Worm (Caenorhabditis elegans) whole organism, young adult: Measurements from ENCODE around the gene Y57A10A.8.
"Not testable (repeated sequence)": the region's sequence is repeated elsewhere in the genome, so short reads cannot be mapped to it uniquely, and the experiment has no call there.

Experiments
- B0261.1 ChIP-seq: sonication (generic microtip); optimal IDR thresholded peaks from 2 replicates; lab custom pipeline; 2016; ENCODE audit warnings: mild to moderate bottlenecking, missing genetic modification characterization, moderate library complexity, missing compliant biosample characterization
- B0336.3 ChIP-seq: fragments of 200-800 bp; sonication (Bioruptor generic); IDR thresholded peaks from 2 replicates; pipeline ENCODE4 v1.3.6; 2022; ENCODE audit warnings: missing genetic modification characterization, missing compliant biosample characterization
- F33H1.4 ChIP-seq: fragments of 200-800 bp; sonication (Bioruptor generic); IDR thresholded peaks from 2 replicates; pipeline ENCODE4 v1.3.6; 2022; ENCODE audit warnings: missing genetic modification reagents, missing genetic modification characterization, missing compliant biosample characterization
- F57C9.4 ChIP-seq: sonication (generic microtip); optimal IDR thresholded peaks from 2 replicates; lab custom pipeline; 2017; ENCODE audit warnings: mild to moderate bottlenecking, missing genetic modification characterization, missing compliant biosample characterization
- T26A5.8 ChIP-seq: sonication (generic microtip); optimal IDR thresholded peaks from 2 replicates; lab custom pipeline; 2016; ENCODE audit warnings: missing genetic modification characterization, missing compliant biosample characterization
- Y53F4B.3 ChIP-seq: fragments of 200-800 bp; sonication (Bioruptor generic); IDR thresholded peaks from 2 replicates; pipeline ENCODE4 v1.3.6; 2022; ENCODE audit warnings: missing genetic modification reagents, missing genetic modification characterization, missing compliant biosample characterization
- Y79H2A.3 ChIP-seq: fragments of 200-800 bp; sonication (Bioruptor generic); conservative IDR thresholded peaks from 2 replicates; pipeline ENCODE4 v1.3.6; 2022; ENCODE audit warnings: missing genetic modification reagents, missing genetic modification characterization, missing compliant biosample characterization
- atf-7 ChIP-seq: sonication (generic microtip); optimal IDR thresholded peaks from 2 replicates; lab custom pipeline; 2017; ENCODE audit warnings: mild to moderate bottlenecking, missing genetic modification characterization, missing compliant biosample characterization
- bed-2 ChIP-seq: fragments of 200-800 bp; sonication (Bioruptor generic); IDR thresholded peaks from 2 replicates; pipeline ENCODE4 v1.3.6; 2022; ENCODE audit warnings: missing genetic modification reagents, missing genetic modification characterization, missing compliant biosample characterization
- ceh-100 ChIP-seq: fragments of 200-800 bp; sonication (Bioruptor generic); IDR thresholded peaks from 2 replicates; pipeline ENCODE4 v1.3.6; 2022; ENCODE audit warnings: missing genetic modification reagents, missing genetic modification characterization, missing compliant biosample characterization
- ceh-27 ChIP-seq: fragments of 200-800 bp; sonication (Bioruptor generic); optimal IDR thresholded peaks from 2 replicates; lab custom pipeline; 2018; ENCODE audit warnings: mild to moderate bottlenecking, missing genetic modification characterization, moderate library complexity, missing compliant biosample characterization
- ceh-40 ChIP-seq: fragments of 200-800 bp; sonication (Bioruptor generic); IDR thresholded peaks from 2 replicates; pipeline ENCODE4 v1.3.6; 2022; ENCODE audit warnings: missing genetic modification characterization, missing compliant biosample characterization
- ceh-79 ChIP-seq: sonication (generic microtip); optimal IDR thresholded peaks from 2 replicates; lab custom pipeline; 2017; ENCODE audit warnings: mild to moderate bottlenecking, missing genetic modification characterization, missing compliant biosample characterization
- ceh-91 ChIP-seq: fragments of 200-800 bp; sonication (Bioruptor generic); IDR thresholded peaks from 2 replicates; pipeline ENCODE4 v1.3.6; 2022; ENCODE audit warnings: missing genetic modification reagents, missing genetic modification characterization, missing compliant biosample characterization
- dox-1 ChIP-seq: fragments of 200-800 bp; sonication (Bioruptor generic); IDR thresholded peaks from 2 replicates; pipeline ENCODE4 v1.3.6; 2022; ENCODE audit warnings: missing genetic modification reagents, missing genetic modification characterization, missing compliant biosample characterization
- dpl-1 ChIP-seq: fragments of 150-350 bp; optimal IDR thresholded peaks from 2 replicates; lab custom pipeline; 2014; ENCODE audit warnings: missing biosample characterization, missing genetic modification reagents, missing genetic modification characterization
- egl-44 ChIP-seq: fragments of 200-800 bp; sonication (Bioruptor generic); IDR thresholded peaks from 2 replicates; pipeline ENCODE4 v1.3.6; 2022; ENCODE audit warnings: missing genetic modification reagents, missing genetic modification characterization, missing compliant biosample characterization
- egrh-3 ChIP-seq: fragments of 200-800 bp; sonication (Bioruptor generic); IDR thresholded peaks from 2 replicates; pipeline ENCODE4 v1.3.6; 2022; ENCODE audit warnings: missing genetic modification reagents, missing genetic modification characterization, missing compliant biosample characterization
- hmg-1.2 ChIP-seq: fragments of 200-800 bp; sonication (Bioruptor generic); IDR thresholded peaks from 2 replicates; pipeline ENCODE4 v1.3.6; 2022; ENCODE audit warnings: missing genetic modification reagents, missing genetic modification characterization, missing compliant biosample characterization
- hsf-1 ChIP-seq: fragments of 200-800 bp; sonication (Bioruptor generic); IDR thresholded peaks from 2 replicates; pipeline ENCODE4 v1.3.6; 2022; ENCODE audit warnings: missing genetic modification reagents, missing genetic modification characterization, missing compliant biosample characterization
- lin-35 ChIP-seq, 3 experiments: fragments of 150-350 bp in 2 of 3; sonication (generic microtip) in 1 of 3; optimal IDR thresholded peaks; 2 replicates each; lab custom pipeline; 2014 to 2018; ENCODE audit warnings: missing biosample characterization in 3 of 3, missing genetic modification characterization in 3 of 3, missing genetic modification reagents in 3 of 3
- lsl-1 ChIP-seq: fragments of 200-800 bp; sonication (Bioruptor generic); optimal IDR thresholded peaks from 2 replicates; lab custom pipeline; 2018; ENCODE audit warnings: mild to moderate bottlenecking, missing genetic modification characterization, moderate library complexity, missing compliant biosample characterization
- madf-3 ChIP-seq: fragments of 200-800 bp; sonication (Bioruptor generic); IDR thresholded peaks from 2 replicates; pipeline ENCODE4 v1.3.6; 2022; ENCODE audit warnings: missing genetic modification reagents, missing genetic modification characterization, missing compliant biosample characterization
- madf-6 ChIP-seq: fragments of 200-800 bp; sonication (Bioruptor generic); IDR thresholded peaks from 2 replicates; pipeline ENCODE4 v1.3.6; 2022; ENCODE audit warnings: missing genetic modification reagents, missing genetic modification characterization, missing compliant biosample characterization
- mcd-1 ChIP-seq: fragments of 200-800 bp; sonication (Bioruptor generic); IDR thresholded peaks from 2 replicates; pipeline ENCODE4 v1.3.6; 2022; ENCODE audit warnings: missing genetic modification reagents, missing genetic modification characterization, missing compliant biosample characterization
- mel-28 ChIP-seq: sonication (generic microtip); optimal IDR thresholded peaks from 2 replicates; lab custom pipeline; 2016; ENCODE audit warnings: borderline replicate concordance, mild to moderate bottlenecking, missing genetic modification characterization, missing compliant biosample characterization
- nhr-179 ChIP-seq: sonication (generic microtip); optimal IDR thresholded peaks from 2 replicates; lab custom pipeline; 2016; ENCODE audit warnings: mild to moderate bottlenecking, missing genetic modification characterization, missing compliant biosample characterization
- nhr-80 ChIP-seq: sonication (generic microtip); optimal IDR thresholded peaks from 2 replicates; lab custom pipeline; 2016; ENCODE audit warnings: missing genetic modification characterization, missing compliant biosample characterization
- nhr-90 ChIP-seq: sonication (generic microtip); optimal IDR thresholded peaks from 2 replicates; lab custom pipeline; 2016; ENCODE audit warnings: missing genotype, mild to moderate bottlenecking, missing genetic modification characterization, missing compliant biosample characterization
- pha-4 ChIP-seq: fragments of 150-350 bp; sonication (generic microtip); optimal IDR thresholded peaks from 2 replicates; lab custom pipeline; 2014; ENCODE audit warnings: missing biosample characterization, missing genetic modification reagents, missing genetic modification characterization
- sdz-38 ChIP-seq: sonication (generic microtip); optimal IDR thresholded peaks from 2 replicates; lab custom pipeline; 2016; ENCODE audit warnings: missing genotype, missing genetic modification characterization, missing compliant biosample characterization
- sea-2 ChIP-seq: fragments of 200-800 bp; sonication (Bioruptor generic); IDR thresholded peaks from 2 replicates; pipeline ENCODE4 v1.3.6; 2022; ENCODE audit warnings: missing genetic modification characterization, missing compliant biosample characterization
- somi-1 ChIP-seq: fragments of 200-800 bp; sonication (Bioruptor generic); optimal IDR thresholded peaks from 2 replicates; lab custom pipeline; 2018; ENCODE audit warnings: mild to moderate bottlenecking, missing genetic modification characterization, missing compliant biosample characterization
- unc-130 ChIP-seq: sonication (generic microtip); optimal IDR thresholded peaks from 2 replicates; lab custom pipeline; 2016; ENCODE audit warnings: missing genetic modification reagents, missing genetic modification characterization, missing compliant biosample characterization
- unc-62 ChIP-seq: fragments of 150-350 bp; optimal IDR thresholded peaks from 2 replicates; lab custom pipeline; 2014; ENCODE audit warnings: missing biosample characterization, missing genetic modification reagents, missing genetic modification characterization
- zfh-2 ChIP-seq: fragments of 200-800 bp; sonication (Bioruptor generic); conservative IDR thresholded peaks from 2 replicates; pipeline ENCODE4 v1.3.6; 2022; ENCODE audit warnings: missing genetic modification reagents, missing genetic modification characterization, missing compliant biosample characterization
- ztf-18 ChIP-seq: sonication (generic microtip); optimal IDR thresholded peaks from 2 replicates; lab custom pipeline; 2016; ENCODE audit warnings: missing genotype, mild to moderate bottlenecking, missing genetic modification characterization, missing compliant biosample characterization
- ztf-28 ChIP-seq: fragments of 200-800 bp; sonication (Bioruptor generic); IDR thresholded peaks from 2 replicates; pipeline ENCODE4 v1.3.6; 2022; ENCODE audit warnings: missing genetic modification reagents, missing genetic modification characterization, missing compliant biosample characterization

The Y57A10A.8 gene

ce11 chrII:12151640-12152039, 13.0 kb upstream of the Y57A10A.8 start, which contains the start of gene Y57A10A.4:
Gene Y57A10A.4 (plus strand): TSS chrII:12151940.
- TF ChIP-seq madf-6 (0 out of 2 replicates have a peak, but pooled peaks have one; percentile 29), Y79H2A.3 (GFP tag; lab: Robert Waterston, UW) (peak; percentile 65; the same call in 1 of the 2 replicates)

ce11 chrII:12154186-12154585, 10.5 kb upstream of the Y57A10A.8 start, which contains the start of gene Y57A10A.5:
Gene Y57A10A.5 (plus strand): TSS chrII:12154486.
- TF ChIP-seq mcd-1 (GFP tag; lab: Robert Waterston, UW); lsl-1 (GFP tag; lab: Kevin White, UChicago); Y53F4B.3 (GFP tag; lab: Robert Waterston, UW): not testable (repeated sequence)

ce11 chrII:12162997-12163396, 1.6 kb upstream of the Y57A10A.8 start:
- TF ChIP-seq hmg-1.2 (GFP tag; lab: Robert Waterston, UW) (peak; percentile 93), ceh-91 (GFP tag; lab: Robert Waterston, UW) (no peak)

ce11 chrII:12169487-12170128, 5.0 kb downstream of the Y57A10A.8 start:
- no peak for TF ChIP-seq mel-28 (tag; lab: Kevin White, UChicago)
- TF ChIP-seq sea-2 (GFP tag; lab: Robert Waterston, UW): no peak
- no peak for TF ChIP-seq T26A5.8
- TF ChIP-seq unc-62 (GFP tag; lab: Kevin White, UChicago): no peak
- no peak for TF ChIP-seq ztf-18 (tag; lab: Kevin White, UChicago)
- no peak for TF ChIP-seq nhr-179 (tag; lab: Kevin White, UChicago)
- no peak for TF ChIP-seq ceh-100
- TF ChIP-seq hsf-1 (GFP tag; lab: Robert Waterston, UW): no peak
- no peak for TF ChIP-seq F33H1.4 (GFP tag; lab: Robert Waterston, UW)
- no peak for TF ChIP-seq unc-130 (GFP tag; lab: Kevin White, UChicago)
- no peak for TF ChIP-seq dpl-1 (GFP tag; lab: Kevin White, UChicago)
- no peak for TF ChIP-seq ceh-27
- no peak for TF ChIP-seq lin-35 (GFP tag; optimal IDR thresholded peaks at IDR 0.05; lab: Kevin White, UChicago)

- TF ChIP-seq egl-44 (no peak), F57C9.4 (tag; lab: Kevin White, UChicago) (no peak), madf-3 (GFP tag; lab: Robert Waterston, UW) (no peak), unc-130 (GFP tag; lab: Kevin White, UChicago) (no peak), ceh-27 (no peak), dox-1 (no peak), nhr-80 (tag; lab: Kevin White, UChicago) (no peak), nhr-90 (tag; lab: Kevin White, UChicago) (no peak), atf-7 (no peak), ceh-79 (tag; lab: Kevin White, UChicago) (no peak), F33H1.4 (GFP tag; lab: Robert Waterston, UW) (no peak), ceh-40 (no peak)
These were observed 7.6 kb downstream of the Y57A10A.8 start, which contains the start of gene rol-1 for ce11 chrII:12172273-12172672. Gene rol-1 (plus strand): TSS chrII:12172573.

- peak; percentile 93 for TF ChIP-seq zfh-2
- no peak for TF ChIP-seq somi-1 (GFP tag; lab: Kevin White, UChicago)
- TF ChIP-seq ztf-28: no peak
- peak; percentile 91 for TF ChIP-seq egrh-3 (GFP tag; lab: Robert Waterston, UW)
- no peak for TF ChIP-seq pha-4 (tag; lab: Kevin White, UChicago)
- no peak for TF ChIP-seq B0261.1 (tag; lab: Kevin White, UChicago)
- TF ChIP-seq B0336.3: no peak
- TF ChIP-seq sdz-38 (tag; lab: Kevin White, UChicago): no peak
- TF ChIP-seq bed-2 (GFP tag; lab: Robert Waterston, UW): no peak
These were observed 10.8 kb downstream of the Y57A10A.8 start for ce11 chrII:12175398-12175797.
